Worm (Caenorhabditis elegans): ENCODE data around the gene C32D5.8.

- TF ChIP-seq flt-1 (GFP tag; IDR thresholded peaks at IDR 0.05) = peak; percentile 52; the same call in 1 of the 2 replicates
- peak; percentile 77 for TF ChIP-seq cog-1 (tag; optimal IDR thresholded peaks at IDR 0.05)
- no peak for TF ChIP-seq tab-1 (GFP tag; IDR thresholded peaks at IDR 0.05)
- TF ChIP-seq T22C8.4 (GFP tag; IDR thresholded peaks at IDR 0.05) = no peak
- no peak for TF ChIP-seq ztf-29 (GFP tag; IDR thresholded peaks at IDR 0.05)
- TF ChIP-seq klf-2 (GFP tag; conservative IDR thresholded peaks at IDR 0.05) = no peak
- peak; percentile 67; the same call in 1 of the 2 replicates for TF ChIP-seq ztf-23 (GFP tag; IDR thresholded peaks at IDR 0.05)
- no peak for TF ChIP-seq med-1 (GFP tag; optimal IDR thresholded peaks at IDR 0.05; ENCODE audit: insufficient read depth)
Observed at ce11 chrII:6331222-6331830, 14.4 kb downstream of the C32D5.8 start, which contains the start of gene set-4.
